Worm (Caenorhabditis elegans) whole organism, L3 larva: ENCODE measurements around the gene srx-4.

ENCODE experiments used
- ceh-82 ChIP-seq: fragments of 150-350 bp; optimal IDR thresholded peaks from 2 replicates; lab custom pipeline; 2014; ENCODE audit warnings: missing biosample characterization, missing genetic modification characterization
- egl-27 ChIP-seq: sonication (generic microtip); optimal IDR thresholded peaks from 4 replicates; lab custom pipeline; 2017; ENCODE audit warnings: missing biosample characterization, missing genetic modification reagents, missing genetic modification characterization
- elt-3 ChIP-seq, 3 experiments: fragments of 150-350 bp in 1 of 3; sonication (generic microtip) in 2 of 3; optimal IDR thresholded peaks; 2 replicates in 2 of 3; 4 replicates in 1 of 3; lab custom pipeline; 2014 to 2017; ENCODE audit warnings: missing biosample characterization in 3 of 3, missing genetic modification characterization in 3 of 3
- nhr-43 ChIP-seq: sonication (generic microtip); optimal IDR thresholded peaks from 2 replicates; lab custom pipeline; 2016; ENCODE audit warnings: mild to moderate bottlenecking, missing genetic modification characterization, missing compliant biosample characterization; ENCODE audit not compliant: poor library complexity, severe bottlenecking
- unc-39 ChIP-seq: sonication (generic microtip); optimal IDR thresholded peaks from 4 replicates; lab custom pipeline; 2017; ENCODE audit warnings: missing biosample characterization, missing genetic modification characterization
- unc-62 ChIP-seq: fragments of 150-350 bp; sonication (generic microtip); optimal IDR thresholded peaks from 4 replicates; lab custom pipeline; 2014; ENCODE audit warnings: missing biosample characterization, missing genetic modification reagents, missing genetic modification characterization

DNA sequence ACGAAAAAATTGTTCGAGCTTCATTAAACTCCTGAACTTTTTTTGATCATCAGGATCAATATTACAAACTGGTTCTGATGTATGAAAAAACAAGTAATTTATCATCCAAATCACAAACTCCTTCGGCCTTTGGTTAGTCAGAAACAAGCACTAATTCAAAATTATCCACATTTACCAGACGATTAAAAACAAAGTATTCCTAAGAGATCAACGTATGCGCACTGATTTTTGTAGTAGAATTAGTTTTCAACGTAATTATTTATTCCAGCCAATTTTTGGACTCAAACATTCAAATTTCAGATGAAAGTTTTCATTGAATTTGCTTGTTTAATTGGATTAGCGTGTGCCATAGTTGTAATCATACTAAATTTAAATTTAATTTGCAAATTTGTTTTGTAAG lies 14.3 kb upstream of the srx-4 start, which contains the start of gene srbc-38:
- TF ChIP-seq unc-62 (no peak), egl-27 (tag; lab: Kevin White, UChicago) (no peak), ceh-82 (tag; lab: Kevin White, UChicago) (no peak), nhr-43 (tag; lab: Kevin White, UChicago) (no peak), elt-3 (tag; optimal IDR thresholded peaks at IDR 0.05; lab: Kevin White, UChicago) (no peak), unc-39 (tag; lab: Kevin White, UChicago) (no peak)
